Fruit fly (Drosophila melanogaster) whole organism, embryonic: ENCODE results near the gene CG16789.

Experiments
- CG10431 ChIP-seq: fragments of 200-800 bp; sonication (Bioruptor generic); optimal IDR thresholded peaks from 3 replicates; lab custom pipeline; 2018; ENCODE audit warnings: missing biosample characterization, mild to moderate bottlenecking, missing genetic modification characterization
- CG10462 ChIP-seq: fragments of 200-800 bp; sonication (Bioruptor generic); optimal IDR thresholded peaks from 2 replicates; lab custom pipeline; 2016; ENCODE audit warnings: missing biosample characterization, missing genetic modification characterization
- CG11085 ChIP-seq: fragments of 200-800 bp; sonication (Bioruptor generic); IDR thresholded peaks from 2 replicates; pipeline ENCODE4 v1.3.6; 2022; ENCODE audit warnings: missing biosample characterization, missing genetic modification characterization
- CG11398 ChIP-seq: fragments of 200-800 bp; sonication (Bioruptor generic); optimal IDR thresholded peaks from 2 replicates; lab custom pipeline; 2016; ENCODE audit warnings: missing biosample characterization, missing genetic modification characterization
- CG13424 ChIP-seq: fragments of 200-800 bp; sonication (Bioruptor generic); optimal IDR thresholded peaks from 2 replicates; lab custom pipeline; 2019; ENCODE audit warnings: missing biosample characterization, mild to moderate bottlenecking, missing genetic modification characterization, moderate library complexity
- CG15601 ChIP-seq: fragments of 200-800 bp; sonication (Bioruptor generic); optimal IDR thresholded peaks from 3 replicates; lab custom pipeline; 2019; ENCODE audit warnings: missing biosample characterization, mild to moderate bottlenecking, missing genetic modification characterization, moderate library complexity
- CG17385 ChIP-seq: fragments of 200-800 bp; sonication (Bioruptor generic); optimal IDR thresholded peaks from 3 replicates; lab custom pipeline; 2018; ENCODE audit warnings: missing biosample characterization, mild to moderate bottlenecking, missing genetic modification characterization
- CG1792 ChIP-seq: fragments of 200-800 bp; sonication (Bioruptor generic); optimal IDR thresholded peaks from 2 replicates; lab custom pipeline; 2016; ENCODE audit warnings: missing biosample characterization, missing genetic modification characterization
- CG18011 ChIP-seq: fragments of 200-800 bp; sonication (Bioruptor generic); optimal IDR thresholded peaks from 2 replicates; lab custom pipeline; 2017; ENCODE audit warnings: missing biosample characterization, missing genetic modification characterization, mild to moderate bottlenecking, moderate library complexity, missing genotype
- CG4282 ChIP-seq: fragments of 200-800 bp; sonication (Bioruptor generic); optimal IDR thresholded peaks from 2 replicates; lab custom pipeline; 2016; ENCODE audit warnings: missing biosample characterization, missing genetic modification characterization
- CG4328 ChIP-seq: fragments of 200-800 bp; sonication (Bioruptor generic); optimal IDR thresholded peaks from 3 replicates; lab custom pipeline; 2017; ENCODE audit warnings: missing biosample characterization, missing genetic modification reagents, missing genetic modification characterization
- CG6654 ChIP-seq: fragments of 200-800 bp; sonication (Bioruptor generic); optimal IDR thresholded peaks from 2 replicates; lab custom pipeline; 2017; ENCODE audit warnings: missing biosample characterization, mild to moderate bottlenecking, missing genetic modification characterization
- CG6683 ChIP-seq: fragments of 200-800 bp; sonication (Bioruptor generic); optimal IDR thresholded peaks from 2 replicates; lab custom pipeline; 2017; ENCODE audit warnings: missing biosample characterization, mild to moderate bottlenecking, missing genetic modification characterization, missing genetic modification reagents
- CG7839 ChIP-seq: fragments of 200-800 bp; sonication (Bioruptor generic); optimal IDR thresholded peaks from 3 replicates; lab custom pipeline; 2018; ENCODE audit warnings: missing biosample characterization, mild to moderate bottlenecking, missing genetic modification characterization, moderate library complexity
- CG8924 ChIP-seq: fragments of 200-800 bp; optimal IDR thresholded peaks from 3 replicates; lab custom pipeline; 2019; ENCODE audit warnings: missing biosample characterization, mild to moderate bottlenecking, missing genetic modification characterization, moderate library complexity
- CG9215 ChIP-seq: fragments of 200-800 bp; sonication (Bioruptor generic); IDR thresholded peaks from 2 replicates; pipeline ENCODE4 v1.3.6; 2022; ENCODE audit warnings: missing biosample characterization, missing genetic modification characterization
- Dad ChIP-seq: fragments of 200-800 bp; sonication (Bioruptor generic); optimal IDR thresholded peaks from 3 replicates; lab custom pipeline; 2016; ENCODE audit warnings: missing biosample characterization, missing genetic modification characterization
- Dfd ChIP-seq, 2 experiments: fragments of >200 bp; optimal IDR thresholded peaks; 2 replicates each; lab custom pipeline; 2017; ENCODE audit warnings: missing biosample characterization in 2 of 2, missing genetic modification characterization in 2 of 2
- Drgx ChIP-seq: fragments of 200-800 bp; sonication (Bioruptor generic); IDR thresholded peaks from 2 replicates; pipeline ENCODE4 v1.3.6; 2022; ENCODE audit warnings: missing biosample characterization, missing genetic modification characterization
- Max ChIP-seq: fragments of 200-800 bp; sonication (Bioruptor generic); optimal IDR thresholded peaks from 2 replicates; lab custom pipeline; 2016; ENCODE audit warnings: missing biosample characterization, mild to moderate bottlenecking, missing genetic modification characterization
- Ssrp ChIP-seq: fragments of 200-800 bp; sonication (Bioruptor generic); optimal IDR thresholded peaks from 2 replicates; lab custom pipeline; 2018; ENCODE audit warnings: missing biosample characterization, mild to moderate bottlenecking, missing genetic modification characterization, moderate library complexity
- YL-1 ChIP-seq: fragments of 200-800 bp; sonication (Bioruptor generic); optimal IDR thresholded peaks from 3 replicates; lab custom pipeline; 2017; ENCODE audit warnings: missing biosample characterization, mild to moderate bottlenecking, missing genetic modification characterization
- ap ChIP-seq: fragments of 200-800 bp; sonication (Bioruptor generic); IDR thresholded peaks from 2 replicates; pipeline ENCODE4 v1.3.6; 2022; ENCODE audit warnings: missing biosample characterization, missing genetic modification characterization
- ara ChIP-seq: fragments of 200-800 bp; sonication (Bioruptor generic); IDR thresholded peaks from 2 replicates; pipeline ENCODE4 v1.3.6; 2022; ENCODE audit warnings: missing biosample characterization, missing genetic modification characterization
- ato ChIP-seq: fragments of 200-800 bp; sonication (Bioruptor generic); IDR thresholded peaks from 2 replicates; pipeline ENCODE4 v1.3.6; 2022; ENCODE audit warnings: missing biosample characterization, missing genetic modification characterization; ENCODE audit not compliant: partially characterized antibody
- bcd ChIP-seq: fragments of 200-800 bp; sonication (Bioruptor generic); optimal IDR thresholded peaks from 2 replicates; lab custom pipeline; 2017; ENCODE audit warnings: missing biosample characterization, mild to moderate bottlenecking, missing genetic modification characterization
- caup ChIP-seq: fragments of 200-800 bp; sonication (Bioruptor generic); optimal IDR thresholded peaks from 3 replicates; lab custom pipeline; 2017; ENCODE audit warnings: missing biosample characterization, mild to moderate bottlenecking, missing genetic modification characterization, moderate library complexity; ENCODE audit not compliant: severe bottlenecking
- chn ChIP-seq: fragments of 200-800 bp; sonication (Bioruptor generic); optimal IDR thresholded peaks from 2 replicates; lab custom pipeline; 2016; ENCODE audit warnings: missing biosample characterization, missing genetic modification characterization
- disco-r ChIP-seq: fragments of 200-800 bp; sonication (Bioruptor generic); optimal IDR thresholded peaks from 2 replicates; lab custom pipeline; 2016; ENCODE audit warnings: missing biosample characterization, missing genetic modification characterization
- esg ChIP-seq: fragments of 200-800 bp; sonication (Bioruptor generic); conservative IDR thresholded peaks from 2 replicates; pipeline ENCODE4 v1.3.6; 2022; ENCODE audit warnings: missing biosample characterization, missing genetic modification characterization
- grn ChIP-seq: fragments of 200-800 bp; sonication (Bioruptor generic); optimal IDR thresholded peaks from 3 replicates; lab custom pipeline; 2017; ENCODE audit warnings: missing biosample characterization, missing genetic modification characterization
- gsb ChIP-seq: fragments of 200-800 bp; sonication (Bioruptor generic); IDR thresholded peaks from 2 replicates; pipeline ENCODE4 v1.3.6; 2022; ENCODE audit warnings: missing biosample characterization, missing genetic modification characterization
- gt ChIP-seq: fragments of 200-800 bp; sonication (Bioruptor generic); IDR thresholded peaks from 2 replicates; pipeline ENCODE4 v1.3.6; 2022; ENCODE audit warnings: missing biosample characterization, missing genetic modification characterization
- ham ChIP-seq: fragments of 200-800 bp; sonication (Bioruptor generic); IDR thresholded peaks from 2 replicates; pipeline ENCODE4 v1.3.6; 2022; ENCODE audit warnings: missing biosample characterization, missing genetic modification characterization
- hbn ChIP-seq: fragments of 200-800 bp; sonication (Bioruptor generic); IDR thresholded peaks from 2 replicates; pipeline ENCODE4 v1.3.6; 2022; ENCODE audit warnings: missing biosample characterization, missing genetic modification characterization; ENCODE audit not compliant: partially characterized antibody
- lilli ChIP-seq: fragments of 200-800 bp; sonication (Bioruptor generic); optimal IDR thresholded peaks from 3 replicates; lab custom pipeline; 2016; ENCODE audit warnings: missing biosample characterization, missing genetic modification characterization
- lmd ChIP-seq: fragments of 200-800 bp; sonication (Bioruptor generic); IDR thresholded peaks from 2 replicates; pipeline ENCODE4 v1.3.6; 2022; ENCODE audit warnings: missing biosample characterization, missing genetic modification characterization
- lola ChIP-seq, 3 experiments: fragments of >200 bp in 2 of 3; fragments of 200-800 bp in 1 of 3; sonication (Bioruptor generic) in 1 of 3; optimal IDR thresholded peaks; 2 replicates each; lab custom pipeline; 2017 to 2019; ENCODE audit warnings: missing biosample characterization in 3 of 3, missing genetic modification characterization in 3 of 3, mild to moderate bottlenecking in 1 of 3, moderate library complexity in 1 of 3
- lov ChIP-seq, 2 experiments: fragments of 200-800 bp in 1 of 2; fragments of >200 bp in 1 of 2; sonication (Bioruptor generic) in 1 of 2; IDR thresholded peaks in 1 of 2; optimal IDR thresholded peaks in 1 of 2; 2 replicates in 1 of 2; 3 replicates in 1 of 2; pipeline versions ENCODE4 v1.3.6 to Lab custom; 2017 to 2022; ENCODE audit warnings: missing biosample characterization in 1 of 2, missing genetic modification characterization in 1 of 2
- nmo ChIP-seq: fragments of 200-800 bp; sonication (Bioruptor generic); optimal IDR thresholded peaks from 2 replicates; lab custom pipeline; 2018; ENCODE audit warnings: missing biosample characterization, mild to moderate bottlenecking, missing genetic modification characterization, moderate library complexity
- oc ChIP-seq: fragments of 200-800 bp; sonication (Bioruptor generic); optimal IDR thresholded peaks from 2 replicates; lab custom pipeline; 2018; ENCODE audit warnings: missing biosample characterization, mild to moderate bottlenecking, missing genetic modification characterization, moderate library complexity
- onecut ChIP-seq: fragments of 200-800 bp; sonication (Bioruptor generic); IDR thresholded peaks from 2 replicates; pipeline ENCODE4 v1.3.6; 2022; ENCODE audit warnings: missing biosample characterization, missing genetic modification characterization
- sd ChIP-seq: fragments of 200-800 bp; sonication (Bioruptor generic); optimal IDR thresholded peaks from 3 replicates; lab custom pipeline; 2018; ENCODE audit warnings: missing biosample characterization, mild to moderate bottlenecking, missing genetic modification characterization, moderate library complexity
- shn ChIP-seq: fragments of 200-800 bp; sonication (Bioruptor generic); optimal IDR thresholded peaks from 3 replicates; lab custom pipeline; 2016; ENCODE audit warnings: missing biosample characterization, missing genetic modification characterization
- sim ChIP-seq: fragments of 200-800 bp; sonication (Bioruptor generic); IDR thresholded peaks from 2 replicates; pipeline ENCODE4 v1.3.6; 2022; ENCODE audit warnings: missing biosample characterization, missing genetic modification characterization
- slou ChIP-seq: fragments of 200-800 bp; sonication (Bioruptor generic); optimal IDR thresholded peaks from 3 replicates; lab custom pipeline; 2016; ENCODE audit warnings: missing biosample characterization, missing genetic modification characterization
- sna ChIP-seq: fragments of 200-800 bp; sonication (Bioruptor generic); IDR thresholded peaks from 2 replicates; pipeline ENCODE4 v1.3.6; 2022; ENCODE audit warnings: missing biosample characterization, missing genetic modification characterization; ENCODE audit not compliant: partially characterized antibody
- so ChIP-seq: fragments of 200-800 bp; sonication (Bioruptor generic); IDR thresholded peaks from 3 replicates; pipeline ENCODE4 v1.3.6; 2022; ENCODE audit warnings: missing biosample characterization, missing genetic modification characterization
- sr ChIP-seq: fragments of 200-800 bp; sonication (Bioruptor generic); IDR thresholded peaks from 3 replicates; pipeline ENCODE4 v1.3.6; 2022; ENCODE audit warnings: missing biosample characterization, missing genetic modification characterization
- unpg ChIP-seq: fragments of 200-800 bp; sonication (Bioruptor generic); optimal IDR thresholded peaks from 3 replicates; lab custom pipeline; 2018; ENCODE audit warnings: missing biosample characterization, mild to moderate bottlenecking, missing genetic modification characterization, moderate library complexity
- zf30C ChIP-seq: fragments of 200-800 bp; sonication (Bioruptor generic); optimal IDR thresholded peaks from 3 replicates; lab custom pipeline; 2018; ENCODE audit warnings: missing biosample characterization, mild to moderate bottlenecking, missing genetic modification characterization

Gene CG16789

DNA sequence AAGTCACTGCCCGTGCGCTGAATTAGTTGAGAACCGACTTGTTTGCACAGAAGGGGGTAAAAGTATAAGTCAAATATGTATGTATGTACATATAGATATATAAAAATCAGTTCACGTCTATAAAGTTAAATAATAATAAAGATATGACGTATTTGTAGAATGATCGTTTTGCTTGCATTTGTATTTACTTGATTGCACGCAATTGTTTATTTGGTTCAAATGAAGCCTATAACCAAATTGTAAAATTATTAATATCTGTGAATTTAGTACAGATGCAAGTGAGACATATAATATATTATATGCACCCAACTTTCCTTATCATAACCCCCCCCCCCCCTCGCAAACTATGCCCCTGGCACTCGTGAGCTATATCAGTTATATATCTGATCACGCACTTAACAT is 34.6 kb downstream of the CG16789 start (continued):
- TF ChIP-seq ap (no peak), Ssrp (tag; lab: Kevin White, UChicago) (peak; percentile 4), hbn (GFP tag; lab: Robert Waterston, UW) (no peak), Dad (GFP tag; lab: Kevin White, UChicago) (no peak), lilli (peak; percentile 25), CG6683 (GFP tag; lab: Kevin White, UChicago) (peak; percentile 26), Drgx (GFP tag; lab: Robert Waterston, UW) (no peak), CG10462 (GFP tag; lab: Kevin White, UChicago) (no peak), disco-r (GFP tag; lab: Kevin White, UChicago) (no peak), ato (GFP tag; lab: Robert Waterston, UW) (no peak), unpg (GFP tag; lab: Kevin White, UChicago) (peak; percentile 37), YL-1 (GFP tag; lab: Kevin White, UChicago) (no peak), nmo (GFP tag; lab: Kevin White, UChicago) (peak; percentile 61), CG9215 (GFP tag; lab: Robert Waterston, UW) (peak; percentile 53), zf30C (GFP tag; lab: Kevin White, UChicago) (no peak), CG13424 (tag; lab: Kevin White, UChicago) (peak; percentile 24), gsb (GFP tag; lab: Robert Waterston, UW) (no peak), gt (no peak), bcd (GFP tag; lab: Kevin White, UChicago) (peak; percentile 25), onecut (GFP tag; lab: Robert Waterston, UW) (no peak), CG8924 (tag; lab: Kevin White, UChicago) (peak; percentile 54), CG15601 (tag; lab: Kevin White, UChicago) (peak; percentile 59), CG1792 (GFP tag; lab: Kevin White, UChicago) (no peak), so (no peak), caup (GFP tag; lab: Kevin White, UChicago) (peak; percentile 71), oc (tag; lab: Kevin White, UChicago) (no peak), CG18011 (GFP tag; lab: Kevin White, UChicago) (peak; percentile 14), sd (tag; lab: Kevin White, UChicago) (peak; percentile 2), chn (no peak), shn (GFP tag; lab: Kevin White, UChicago) (no peak), Dfd (GFP tag; optimal IDR thresholded peaks at IDR 0.05; lab: Kevin White, UChicago) (no peak), CG4282 (GFP tag; lab: Kevin White, UChicago) (no peak), CG17385 (GFP tag; lab: Kevin White, UChicago) (peak; percentile 40), CG10431 (peak; percentile 29), esg (GFP tag; lab: Robert Waterston, UW) (no peak), slou (GFP tag; lab: Kevin White, UChicago) (no peak), sna (GFP tag; lab: Robert Waterston, UW) (no peak), lov (optimal IDR thresholded peaks at IDR 0.05; lab: Kevin White, UChicago) (no peak), lov (GFP tag; IDR thresholded peaks at IDR 0.05; lab: Robert Waterston, UW) (no peak), CG11085 (GFP tag; lab: Robert Waterston, UW) (0 out of 2 replicates have a peak, but pooled peaks have one; percentile 27), Max (GFP tag; lab: Kevin White, UChicago) (no peak), sr (GFP tag; lab: Robert Waterston, UW) (no peak), CG11398 (GFP tag; lab: Kevin White, UChicago) (no peak), CG6654 (GFP tag; lab: Kevin White, UChicago) (no peak), lmd (GFP tag; lab: Robert Waterston, UW) (peak; percentile 30; the same call in 1 of the 2 replicates), ham (no peak), CG7839 (tag; lab: Kevin White, UChicago) (peak; percentile 71), ara (no peak), CG4328 (GFP tag; lab: Kevin White, UChicago) (peak; percentile 28), sim (GFP tag; lab: Robert Waterston, UW) (no peak), lola (GFP tag; optimal IDR thresholded peaks at IDR 0.05; lab: Kevin White, UChicago) (peak in 1 of 3 experiments; percentile 8), grn (GFP tag; lab: Kevin White, UChicago) (peak; percentile 85)
